Worm (Caenorhabditis elegans): ENCODE results near the gene eco-1.

DNA sequence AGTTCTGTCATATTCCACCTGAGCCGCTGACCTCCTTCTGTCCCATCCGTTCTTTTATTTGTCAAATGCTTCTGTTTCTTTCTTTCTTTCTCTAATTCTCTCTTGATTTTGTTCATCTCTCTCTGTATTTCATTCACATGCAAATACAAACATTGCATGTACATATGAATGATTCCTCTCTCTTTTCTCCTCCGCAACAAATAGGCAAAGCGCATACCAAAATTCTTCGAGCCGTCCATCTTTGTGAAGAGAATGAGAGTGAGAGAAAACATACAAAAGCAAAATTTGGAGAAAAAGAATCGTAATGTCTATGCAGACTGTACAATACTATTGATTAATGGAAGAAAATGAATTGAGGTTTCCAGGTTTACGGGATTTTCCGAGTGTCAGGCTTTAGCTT is 41.5 kb downstream of the eco-1 start:
- TF ChIP-seq F13C5.2 (tag; optimal IDR thresholded peaks at IDR 0.05) = no peak
- no peak for TF ChIP-seq tbx-11 (GFP tag; IDR thresholded peaks at IDR 0.05)
- TF ChIP-seq hmg-4 (GFP tag; optimal IDR thresholded peaks at IDR 0.05) = no peak
- TF ChIP-seq ama-1 (optimal IDR thresholded peaks at IDR 0.05) = no peak
- TF ChIP-seq tbx-37 (GFP tag; conservative IDR thresholded peaks at IDR 0.05) = no peak
- no peak for TF ChIP-seq pes-1 (GFP tag; IDR thresholded peaks at IDR 0.05)
- no peak for TF ChIP-seq hnd-1 (tag; optimal IDR thresholded peaks at IDR 0.05)
- TF ChIP-seq ceh-13 (GFP tag; optimal IDR thresholded peaks at IDR 0.05) = no peak
- TF ChIP-seq aly-1 (tag; optimal IDR thresholded peaks at IDR 0.05) = no peak
- TF ChIP-seq ets-7 (tag; optimal IDR thresholded peaks at IDR 0.05) = no peak
- no peak for TF ChIP-seq scrt-1 (GFP tag; IDR thresholded peaks at IDR 0.05)
- no peak for TF ChIP-seq tra-4 (tag; optimal IDR thresholded peaks at IDR 0.05)
